Fruit fly (Drosophila melanogaster) whole organism: Measurements from ENCODE around the gene baz.

Source experiments
- CG8478 ChIP-seq: fragments of >200 bp; optimal IDR thresholded peaks from 2 replicates; lab custom pipeline; 2018; ENCODE audit warnings: inconsistent platforms
- EcR ChIP-seq, 2 experiments: fragments of >200 bp; optimal IDR thresholded peaks; 2 replicates each; lab custom pipeline; 2017; ENCODE audit warnings: missing biosample characterization in 2 of 2, missing genetic modification characterization in 2 of 2, missing genetic modification reagents in 2 of 2
- pan ChIP-seq: fragments of >200 bp; optimal IDR thresholded peaks from 2 replicates; lab custom pipeline; 2017
- psq ChIP-seq: fragments of >200 bp; optimal IDR thresholded peaks from 2 replicates; lab custom pipeline; 2017
- usp ChIP-seq: fragments of >200 bp; optimal IDR thresholded peaks from 2 replicates; lab custom pipeline; 2017; ENCODE audit warnings: missing biosample characterization, missing genetic modification characterization, mixed read lengths

DNA sequence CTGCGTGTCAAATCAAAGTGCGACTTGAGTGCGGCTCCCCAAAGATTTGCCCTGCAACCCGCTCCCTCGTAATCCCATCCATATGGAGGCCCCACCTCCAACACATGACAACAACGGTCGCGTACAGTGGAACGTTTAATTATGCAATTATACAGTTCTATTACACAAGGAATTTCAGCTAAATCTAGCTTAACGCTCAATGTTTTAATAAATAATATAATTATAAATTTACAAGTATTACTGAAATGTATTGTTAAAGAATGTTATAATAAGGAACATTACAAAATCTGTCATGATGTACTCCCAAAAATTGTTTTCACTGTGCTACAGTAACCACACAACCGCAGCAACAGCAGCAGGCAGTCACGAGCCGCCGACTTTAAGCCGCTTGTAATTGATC lies 14.3 kb downstream of the baz start:
- TF ChIP-seq pan (lab: Kevin White, UChicago) (no peak), CG8478 (lab: Kevin White, UChicago) (no peak), EcR (GFP tag; optimal IDR thresholded peaks at IDR 0.05; lab: Kevin White, UChicago) (no peak), usp (GFP tag; lab: Kevin White, UChicago) (no peak), psq (lab: Kevin White, UChicago) (no peak)
